Worm (Caenorhabditis elegans): ENCODE measurements around the gene F18A11.5.

F18A11.5 gene

ce11 chrII:12996249-12996648, 17.8 kb downstream of the F18A11.5 start, which contains the start of gene hphd-1 (continued):
- TF ChIP-seq zag-1 (tag; optimal IDR thresholded peaks at IDR 0.05) (no peak), nhr-20 (tag; optimal IDR thresholded peaks at IDR 0.05) (peak; percentile 73), elt-3 (tag; optimal IDR thresholded peaks at IDR 0.05) (peak in 2 of 6 experiments; percentile 50 to 71), nhr-85 (tag) (peak; percentile 39), nhr-71 (tag; optimal IDR thresholded peaks at IDR 0.05) (peak; percentile 90), ceh-8 (GFP tag; optimal IDR thresholded peaks at IDR 0.05) (no peak), lin-15B (tag; optimal IDR thresholded peaks at IDR 0.05) (no peak), lsy-2 (tag; optimal IDR thresholded peaks at IDR 0.05) (peak; percentile 12 to 47), rnt-1 (tag; optimal IDR thresholded peaks at IDR 0.05) (peak; percentile 15), xbp-1 (tag; optimal IDR thresholded peaks at IDR 0.05) (no peak), isw-1 (GFP tag; IDR thresholded peaks at IDR 0.05) (no peak), snu-23 (GFP tag; optimal IDR thresholded peaks at IDR 0.05) (peak; percentile 81), efl-1 (optimal IDR thresholded peaks at IDR 0.05) (peak; percentile 34), efl-1 (GFP tag; optimal IDR thresholded peaks at IDR 0.05 in 1 of 2) (no peak)

- TF ChIP-seq ceh-63 (GFP tag; optimal IDR thresholded peaks at IDR 0.05) (no peak), swsn-7 (tag; optimal IDR thresholded peaks at IDR 0.05) (no peak), unc-86 (tag; optimal IDR thresholded peaks at IDR 0.05) (no peak), C04F5.9 (tag; optimal IDR thresholded peaks at IDR 0.05) (no peak), C16A3.4 (tag; optimal IDR thresholded peaks at IDR 0.05) (no peak), snu-23 (GFP tag; optimal IDR thresholded peaks at IDR 0.05) (no peak), zag-1 (tag; optimal IDR thresholded peaks at IDR 0.05) (no peak), F16B12.6 (tag; optimal IDR thresholded peaks at IDR 0.05) (no peak), hlh-4 (tag; optimal IDR thresholded peaks at IDR 0.05) (no peak), aly-2 (tag; optimal IDR thresholded peaks at IDR 0.05) (no peak), mdl-1 (tag; optimal IDR thresholded peaks at IDR 0.05) (no peak), unc-62 (GFP tag; optimal IDR thresholded peaks at IDR 0.05) (no peak), nhr-71 (tag; optimal IDR thresholded peaks at IDR 0.05) (no peak), nhr-12 (tag; optimal IDR thresholded peaks at IDR 0.05) (no peak), lin-35 (GFP tag; optimal IDR thresholded peaks at IDR 0.05) (no peak)
These were observed 18.8 kb downstream of the F18A11.5 start for ce11 chrII:12995322-12995721.

ce11 chrII:12994009-12994788, 19.9 kb downstream of the F18A11.5 start:
- TF ChIP-seq aha-1 (tag; optimal IDR thresholded peaks at IDR 0.05) (no peak), ama-1 (optimal IDR thresholded peaks at IDR 0.05) (peak; percentile 64), swsn-7 (tag; optimal IDR thresholded peaks at IDR 0.05) (no peak), fkh-10 (GFP tag; optimal IDR thresholded peaks at IDR 0.05) (no peak), ces-1 (GFP tag; optimal IDR thresholded peaks at IDR 0.05) (no peak), lin-13 (GFP tag; optimal IDR thresholded peaks at IDR 0.05) (no peak), mef-2 (tag; optimal IDR thresholded peaks at IDR 0.05) (no peak), lin-39 (tag; optimal IDR thresholded peaks at IDR 0.05) (no peak), nhr-85 (tag) (peak; percentile 38), elt-2 (tag; optimal IDR thresholded peaks at IDR 0.05) (peak; percentile 68), mab-9 (GFP tag; IDR thresholded peaks at IDR 0.05) (no peak), vab-15 (tag; optimal IDR thresholded peaks at IDR 0.05) (no peak), aly-2 (tag; optimal IDR thresholded peaks at IDR 0.05) (no peak), efl-3 (GFP tag; optimal IDR thresholded peaks at IDR 0.05) (no peak), xbp-1 (tag; optimal IDR thresholded peaks at IDR 0.05) (no peak), elt-3 (tag; optimal IDR thresholded peaks at IDR 0.05) (no peak), dsc-1 (tag; optimal IDR thresholded peaks at IDR 0.05) (no peak), ceh-8 (GFP tag; optimal IDR thresholded peaks at IDR 0.05) (no peak), efl-1 (optimal IDR thresholded peaks at IDR 0.05) (no peak), efl-1 (GFP tag; optimal IDR thresholded peaks at IDR 0.05 in 1 of 2) (no peak), F16B12.6 (tag; optimal IDR thresholded peaks at IDR 0.05) (no peak), zag-1 (tag; optimal IDR thresholded peaks at IDR 0.05) (no peak), nhr-19 (GFP tag; conservative IDR thresholded peaks at IDR 0.05) (no peak), tbx-2 (tag; optimal IDR thresholded peaks at IDR 0.05) (no peak), ztf-4 (tag; optimal IDR thresholded peaks at IDR 0.05) (no peak), unc-30 (tag; optimal IDR thresholded peaks at IDR 0.05) (no peak), nhr-12 (tag; optimal IDR thresholded peaks at IDR 0.05) (no peak), hlh-17 (GFP tag; optimal IDR thresholded peaks at IDR 0.05; ENCODE audit: borderline replicate concordance) (no peak), nhr-90 (tag; optimal IDR thresholded peaks at IDR 0.05; ENCODE audit: poor library complexity) (peak; percentile 47), nhr-71 (tag; optimal IDR thresholded peaks at IDR 0.05) (peak; percentile 34), snu-23 (GFP tag; optimal IDR thresholded peaks at IDR 0.05) (peak; percentile 23), egl-27 (tag; optimal IDR thresholded peaks at IDR 0.05) (no peak), ceh-90 (tag; optimal IDR thresholded peaks at IDR 0.05) (no peak), blmp-1 (tag; optimal IDR thresholded peaks at IDR 0.05) (no peak)

Data from whole organism, L1 larva.